Fruit fly (Drosophila melanogaster) whole organism, embryonic: ENCODE measurements around the gene Rchy1.

Source experiments
- Aef1 ChIP-seq: fragments of 200-800 bp; sonication (Bioruptor generic); IDR thresholded peaks from 3 replicates; pipeline ENCODE4 v1.3.6; 2022; ENCODE audit warnings: missing biosample characterization, missing genetic modification characterization
- BtbVII ChIP-seq: fragments of 200-800 bp; sonication (Bioruptor generic); optimal IDR thresholded peaks from 3 replicates; lab custom pipeline; 2017; ENCODE audit warnings: missing biosample characterization, mild to moderate bottlenecking, missing genetic modification characterization
- CG10209 ChIP-seq: fragments of 200-800 bp; sonication (Bioruptor generic); optimal IDR thresholded peaks from 3 replicates; lab custom pipeline; 2017; ENCODE audit warnings: missing biosample characterization, mild to moderate bottlenecking, missing genetic modification characterization, missing genetic modification reagents
- CG14014 ChIP-seq: fragments of 200-800 bp; sonication (Bioruptor generic); IDR thresholded peaks from 2 replicates; pipeline ENCODE4 v1.3.6; 2022; ENCODE audit warnings: missing biosample characterization, missing genetic modification characterization
- CG15269 ChIP-seq: fragments of 200-800 bp; sonication (Bioruptor generic); optimal IDR thresholded peaks from 2 replicates; lab custom pipeline; 2018; ENCODE audit warnings: missing biosample characterization, mild to moderate bottlenecking, missing genetic modification characterization, moderate library complexity
- CG15696 ChIP-seq: fragments of 200-800 bp; sonication (Bioruptor generic); optimal IDR thresholded peaks from 2 replicates; lab custom pipeline; 2019; ENCODE audit warnings: missing biosample characterization, mild to moderate bottlenecking, missing genetic modification characterization, moderate library complexity
- CG1602 ChIP-seq: fragments of 200-800 bp; sonication (Bioruptor generic); optimal IDR thresholded peaks from 3 replicates; lab custom pipeline; 2016; ENCODE audit warnings: missing biosample characterization, missing genetic modification characterization
- CG1792 ChIP-seq: fragments of 200-800 bp; sonication (Bioruptor generic); optimal IDR thresholded peaks from 2 replicates; lab custom pipeline; 2016; ENCODE audit warnings: missing biosample characterization, missing genetic modification characterization
- CG18262 ChIP-seq: fragments of 200-800 bp; optimal IDR thresholded peaks from 3 replicates; lab custom pipeline; 2019; ENCODE audit warnings: missing biosample characterization, mild to moderate bottlenecking, missing genetic modification characterization, moderate library complexity
- CG18764 ChIP-seq: fragments of 200-800 bp; sonication (Bioruptor generic); optimal IDR thresholded peaks from 3 replicates; lab custom pipeline; 2016; ENCODE audit warnings: missing biosample characterization, missing genetic modification characterization
- CG2712 ChIP-seq: fragments of 200-800 bp; optimal IDR thresholded peaks from 3 replicates; lab custom pipeline; 2019; ENCODE audit warnings: missing biosample characterization, mild to moderate bottlenecking, missing genetic modification characterization, moderate library complexity
- CG30431 ChIP-seq: fragments of 200-800 bp; sonication (Bioruptor generic); optimal IDR thresholded peaks from 2 replicates; lab custom pipeline; 2017; ENCODE audit warnings: missing biosample characterization, missing genetic modification characterization
- CG3065 ChIP-seq: fragments of 200-800 bp; sonication (Bioruptor generic); optimal IDR thresholded peaks from 2 replicates; lab custom pipeline; 2016; ENCODE audit warnings: missing biosample characterization, missing genetic modification characterization
- CG4282 ChIP-seq: fragments of 200-800 bp; sonication (Bioruptor generic); optimal IDR thresholded peaks from 2 replicates; lab custom pipeline; 2016; ENCODE audit warnings: missing biosample characterization, missing genetic modification characterization
- CG4617 ChIP-seq: fragments of 200-800 bp; sonication (Bioruptor generic); optimal IDR thresholded peaks from 3 replicates; lab custom pipeline; 2016; ENCODE audit warnings: missing biosample characterization, missing genetic modification characterization, borderline replicate concordance
- CG6765 ChIP-seq: fragments of 200-800 bp; sonication (Bioruptor generic); optimal IDR thresholded peaks from 3 replicates; lab custom pipeline; 2017; ENCODE audit warnings: missing biosample characterization, mild to moderate bottlenecking, missing genetic modification characterization
- CG7786 ChIP-seq: fragments of 200-800 bp; sonication (Bioruptor generic); optimal IDR thresholded peaks from 2 replicates; lab custom pipeline; 2016; ENCODE audit warnings: missing biosample characterization, missing genetic modification characterization
- CG8290 ChIP-seq, 3 experiments: fragments of 200-800 bp; sonication (Bioruptor generic); optimal IDR thresholded peaks; 2 replicates each; lab custom pipeline; 2016 to 2019; ENCODE audit warnings: missing biosample characterization in 3 of 3, missing genetic modification characterization in 3 of 3, mild to moderate bottlenecking in 2 of 3, moderate library complexity in 1 of 3
- CG8924 ChIP-seq: fragments of 200-800 bp; optimal IDR thresholded peaks from 3 replicates; lab custom pipeline; 2019; ENCODE audit warnings: missing biosample characterization, mild to moderate bottlenecking, missing genetic modification characterization, moderate library complexity
- Deaf1 ChIP-seq: fragments of 200-800 bp; optimal IDR thresholded peaks from 3 replicates; lab custom pipeline; 2019; ENCODE audit warnings: missing biosample characterization, mild to moderate bottlenecking, missing genetic modification characterization, moderate library complexity
- Dek ChIP-seq: fragments of 200-800 bp; sonication (Bioruptor generic); optimal IDR thresholded peaks from 3 replicates; lab custom pipeline; 2019; ENCODE audit warnings: missing biosample characterization, mild to moderate bottlenecking, missing genetic modification characterization, moderate library complexity
- Dref ChIP-seq: fragments of 200-800 bp; sonication (Bioruptor generic); IDR thresholded peaks from 2 replicates; pipeline ENCODE4 v1.3.6; 2022; ENCODE audit warnings: missing biosample characterization, missing genetic modification characterization
- E2f2 ChIP-seq: fragments of 200-800 bp; sonication (Bioruptor generic); IDR thresholded peaks from 2 replicates; pipeline ENCODE4 v1.3.6; 2022; ENCODE audit warnings: missing biosample characterization, missing genetic modification characterization
- Fer2 ChIP-seq: fragments of 200-800 bp; sonication (Bioruptor generic); optimal IDR thresholded peaks from 2 replicates; lab custom pipeline; 2018; ENCODE audit warnings: missing biosample characterization, mild to moderate bottlenecking, missing genetic modification characterization, moderate library complexity
- Hey ChIP-seq: fragments of 200-800 bp; sonication (Bioruptor generic); optimal IDR thresholded peaks from 3 replicates; lab custom pipeline; 2018; ENCODE audit warnings: missing biosample characterization, mild to moderate bottlenecking, missing genetic modification characterization
- Meics ChIP-seq: fragments of 200-800 bp; sonication (Bioruptor generic); optimal IDR thresholded peaks from 2 replicates; lab custom pipeline; 2017; ENCODE audit warnings: missing biosample characterization, mild to moderate bottlenecking, missing genetic modification characterization
- NC2α ChIP-seq: fragments of 200-800 bp; sonication (Bioruptor generic); optimal IDR thresholded peaks from 2 replicates; lab custom pipeline; 2016; ENCODE audit warnings: missing biosample characterization, missing genetic modification characterization
- Opbp ChIP-seq: fragments of 200-800 bp; sonication (Bioruptor generic); IDR thresholded peaks from 3 replicates; pipeline ENCODE4 v1.3.6; 2022; ENCODE audit warnings: missing biosample characterization, missing genetic modification characterization; ENCODE audit not compliant: partially characterized antibody
- Usf ChIP-seq: fragments of 200-800 bp; sonication (Bioruptor generic); optimal IDR thresholded peaks from 2 replicates; lab custom pipeline; 2017; ENCODE audit warnings: missing genotype, missing biosample characterization, missing genetic modification characterization
- Vsx1 ChIP-seq: fragments of 200-800 bp; sonication (Bioruptor generic); optimal IDR thresholded peaks from 2 replicates; lab custom pipeline; 2017; ENCODE audit warnings: missing biosample characterization, mild to moderate bottlenecking, missing genetic modification characterization, missing genetic modification reagents
- Xbp1 ChIP-seq: fragments of 200-800 bp; sonication (Bioruptor generic); optimal IDR thresholded peaks from 3 replicates; lab custom pipeline; 2016; ENCODE audit warnings: missing biosample characterization, mild to moderate bottlenecking, missing genetic modification characterization
- ab ChIP-seq: fragments of 200-800 bp; sonication (Bioruptor generic); optimal IDR thresholded peaks from 2 replicates; lab custom pipeline; 2016; ENCODE audit warnings: missing biosample characterization, missing genetic modification characterization
- bab2 ChIP-seq: fragments of 200-800 bp; sonication (Bioruptor generic); optimal IDR thresholded peaks from 2 replicates; lab custom pipeline; 2016; ENCODE audit warnings: missing biosample characterization, missing genetic modification characterization
- cwo ChIP-seq: fragments of 200-800 bp; sonication (Bioruptor generic); optimal IDR thresholded peaks from 3 replicates; lab custom pipeline; 2017; ENCODE audit warnings: missing biosample characterization, missing genetic modification characterization, mild to moderate bottlenecking, moderate library complexity, missing genetic modification reagents
- da ChIP-seq: fragments of 200-800 bp; sonication (Bioruptor generic); optimal IDR thresholded peaks from 2 replicates; lab custom pipeline; 2016; ENCODE audit warnings: missing biosample characterization, missing genetic modification characterization
- dati ChIP-seq: fragments of 200-800 bp; sonication (Bioruptor generic); IDR thresholded peaks from 2 replicates; pipeline ENCODE4 v1.3.6; 2022; ENCODE audit warnings: missing biosample characterization, missing genetic modification characterization
- exex ChIP-seq: fragments of 200-800 bp; sonication (Bioruptor generic); optimal IDR thresholded peaks from 4 replicates; lab custom pipeline; 2018; ENCODE audit warnings: missing biosample characterization, mild to moderate bottlenecking, missing genetic modification characterization, moderate library complexity
- gce ChIP-seq: fragments of 200-800 bp; sonication (Bioruptor generic); IDR thresholded peaks from 3 replicates; pipeline ENCODE4 v1.3.6; 2022; ENCODE audit warnings: missing biosample characterization, missing genetic modification characterization
- gro ChIP-seq: fragments of 200-800 bp; sonication (Bioruptor generic); optimal IDR thresholded peaks from 2 replicates; lab custom pipeline; 2016; ENCODE audit warnings: missing biosample characterization, missing genetic modification characterization
- ken ChIP-seq: fragments of 200-800 bp; sonication (Bioruptor generic); IDR thresholded peaks from 3 replicates; pipeline ENCODE4 v1.3.6; 2022; ENCODE audit warnings: missing biosample characterization, missing genetic modification characterization
- pan ChIP-seq, 4 experiments: fragments of >200 bp in 3 of 4; fragments of 200-800 bp in 1 of 4; sonication (Bioruptor generic) in 1 of 4; optimal IDR thresholded peaks in 3 of 4; IDR thresholded peaks in 1 of 4; 2 replicates each; pipeline versions ENCODE4 v1.3.6 to Lab custom; 2017 to 2022; ENCODE audit warnings: missing biosample characterization in 2 of 4, missing genetic modification characterization in 2 of 4, mixed read lengths in 1 of 4
- pb ChIP-seq: fragments of 200-800 bp; sonication (Bioruptor generic); optimal IDR thresholded peaks from 3 replicates; lab custom pipeline; 2016; ENCODE audit warnings: missing biosample characterization, missing genetic modification characterization
- phol ChIP-seq: fragments of 200-800 bp; sonication (Bioruptor generic); optimal IDR thresholded peaks from 3 replicates; lab custom pipeline; 2018; ENCODE audit warnings: missing biosample characterization, mild to moderate bottlenecking, missing genetic modification characterization, moderate library complexity
- sim ChIP-seq: fragments of 200-800 bp; sonication (Bioruptor generic); IDR thresholded peaks from 2 replicates; pipeline ENCODE4 v1.3.6; 2022; ENCODE audit warnings: missing biosample characterization, missing genetic modification characterization
- sqz ChIP-seq: fragments of 200-800 bp; sonication (Bioruptor generic); optimal IDR thresholded peaks from 3 replicates; lab custom pipeline; 2018; ENCODE audit warnings: missing biosample characterization, mild to moderate bottlenecking, missing genetic modification characterization
- ttk ChIP-seq: fragments of 200-800 bp; sonication (Bioruptor generic); IDR thresholded peaks from 2 replicates; pipeline ENCODE4 v2.1.2; 2022; ENCODE audit warnings: missing biosample characterization, missing genetic modification characterization
- tup ChIP-seq: fragments of 200-800 bp; sonication (Bioruptor generic); optimal IDR thresholded peaks from 2 replicates; lab custom pipeline; 2016; ENCODE audit warnings: missing biosample characterization, mild to moderate bottlenecking, missing genetic modification characterization, moderate library complexity
- unc-4 ChIP-seq: fragments of 200-800 bp; sonication (Bioruptor generic); IDR thresholded peaks from 2 replicates; pipeline ENCODE4 v1.3.6; 2022; ENCODE audit warnings: missing biosample characterization, missing genetic modification characterization; ENCODE audit not compliant: partially characterized antibody
- unpg ChIP-seq: fragments of 200-800 bp; sonication (Bioruptor generic); optimal IDR thresholded peaks from 3 replicates; lab custom pipeline; 2018; ENCODE audit warnings: missing biosample characterization, mild to moderate bottlenecking, missing genetic modification characterization, moderate library complexity

The Rchy1 gene

dm6 chr2L:6488676-6489140, 23.2 kb upstream of the Rchy1 start, which contains the start of the genes KFase and epsilonCOP (continued):
- TF ChIP-seq Meics (GFP tag; lab: Kevin White, UChicago) (peak; percentile 69), dati (GFP tag; lab: Robert Waterston, UW) (no peak), ttk (GFP tag; lab: Robert Waterston, UW) (no peak), CG15696 (peak; percentile 41), CG10209 (peak; percentile 41), CG30431 (GFP tag; lab: Kevin White, UChicago) (no peak), Vsx1 (GFP tag; lab: Kevin White, UChicago) (peak; percentile 35), unpg (GFP tag; lab: Kevin White, UChicago) (peak; percentile 37), CG8924 (tag; lab: Kevin White, UChicago) (peak; percentile 48), cwo (GFP tag; lab: Kevin White, UChicago) (no peak), CG14014 (GFP tag; lab: Robert Waterston, UW) (no peak), tup (GFP tag; lab: Kevin White, UChicago) (no peak), Deaf1 (peak; percentile 33), CG15269 (tag; lab: Kevin White, UChicago) (peak; percentile 61), bab2 (GFP tag; lab: Kevin White, UChicago) (peak; percentile 59), Dek (tag; lab: Kevin White, UChicago) (peak; percentile 57), gce (GFP tag; lab: Robert Waterston, UW) (no peak), CG8290 (GFP tag; optimal IDR thresholded peaks at IDR 0.05; lab: Kevin White, UChicago) (peak; percentile 95), CG8290 (tag; optimal IDR thresholded peaks at IDR 0.05; lab: Kevin White, UChicago) (peak; percentile 68 to 92), CG4282 (GFP tag; lab: Kevin White, UChicago) (no peak), pan (optimal IDR thresholded peaks at IDR 0.05; lab: Kevin White, UChicago) (no peak), pan (GFP tag; optimal IDR thresholded peaks at IDR 0.05 in 1 of 2, IDR thresholded peaks at IDR 0.05 in 1 of 2) (no peak), CG18262 (tag; lab: Kevin White, UChicago) (peak; percentile 65), NC2α (GFP tag; lab: Kevin White, UChicago) (no peak), CG1602 (GFP tag; lab: Kevin White, UChicago) (peak; percentile 4), BtbVII (peak; percentile 36), phol (peak; percentile 73), exex (peak; percentile 68), CG18764 (GFP tag; lab: Kevin White, UChicago) (peak; percentile 20), Xbp1 (GFP tag; lab: Kevin White, UChicago) (peak; percentile 74), Fer2 (tag; lab: Kevin White, UChicago) (peak; percentile 29), Usf (GFP tag; lab: Kevin White, UChicago) (no peak), CG1792 (GFP tag; lab: Kevin White, UChicago) (peak; percentile 40), pb (GFP tag; lab: Kevin White, UChicago) (peak; percentile 61), Hey (tag; lab: Kevin White, UChicago) (no peak), Opbp (peak; percentile 75; the same call in 2 of the 3 replicates), CG6765 (peak; percentile 41), da (GFP tag; lab: Kevin White, UChicago) (no peak), CG3065 (no peak), sqz (peak; percentile 53), sim (GFP tag; lab: Robert Waterston, UW) (no peak), unc-4 (GFP tag; lab: Robert Waterston, UW) (peak; percentile 75), Dref (GFP tag; lab: Robert Waterston, UW) (peak; percentile 85), ken (0 out of 3 replicates have a peak, but pooled peaks have one; percentile 38), CG7786 (GFP tag; lab: Kevin White, UChicago) (peak; percentile 47), Aef1 (GFP tag; lab: Robert Waterston, UW) (0 out of 3 replicates have a peak, but pooled peaks have one; percentile 12), CG2712 (peak; percentile 72), E2f2 (GFP tag; lab: Robert Waterston, UW) (peak; percentile 56), gro (GFP tag; lab: Kevin White, UChicago) (peak; percentile 49), CG4617 (GFP tag; lab: Kevin White, UChicago) (peak; percentile 42), ab (no peak)
